Worm (Caenorhabditis elegans) whole organism, young adult: ENCODE data around the gene ZK1307.1.

Experiments used
- B0035.1 ChIP-seq: sonication (generic microtip); optimal IDR thresholded peaks from 2 replicates; lab custom pipeline; 2016; ENCODE audit warnings: missing genetic modification characterization, mild to moderate bottlenecking, missing compliant biosample characterization, missing genotype, missing genetic modification reagents
- F22D6.2 ChIP-seq: sonication (generic microtip); optimal IDR thresholded peaks from 2 replicates; lab custom pipeline; 2016; ENCODE audit warnings: mild to moderate bottlenecking, missing genetic modification characterization, missing compliant biosample characterization
- F49E8.2 ChIP-seq: sonication (generic microtip); optimal IDR thresholded peaks from 3 replicates; lab custom pipeline; 2017; ENCODE audit warnings: missing genetic modification characterization, mild to moderate bottlenecking, missing compliant biosample characterization, antibody characterized with exemption, moderate library complexity; ENCODE audit not compliant: insufficient read depth
- F52B5.7 ChIP-seq: sonication (generic microtip); optimal IDR thresholded peaks from 2 replicates; lab custom pipeline; 2016; ENCODE audit warnings: mild to moderate bottlenecking, missing genetic modification characterization, missing compliant biosample characterization
- F57C9.4 ChIP-seq: sonication (generic microtip); optimal IDR thresholded peaks from 2 replicates; lab custom pipeline; 2017; ENCODE audit warnings: mild to moderate bottlenecking, missing genetic modification characterization, missing compliant biosample characterization
- K11D2.4 ChIP-seq: fragments of 200-800 bp; sonication (Bioruptor generic); IDR thresholded peaks from 2 replicates; pipeline ENCODE4 v1.3.6; 2022; ENCODE audit warnings: missing genetic modification reagents, missing genetic modification characterization, missing compliant biosample characterization
- Y53G8AR.9 ChIP-seq: fragments of 200-800 bp; sonication (Bioruptor generic); conservative IDR thresholded peaks from 2 replicates; pipeline ENCODE4 v1.3.6; 2022; ENCODE audit warnings: missing genetic modification reagents, missing genetic modification characterization, missing compliant biosample characterization
- attf-5 ChIP-seq: fragments of 200-800 bp; sonication (Bioruptor generic); optimal IDR thresholded peaks from 2 replicates; lab custom pipeline; 2018; ENCODE audit warnings: mild to moderate bottlenecking, missing genetic modification characterization, missing compliant biosample characterization
- bed-1 ChIP-seq: fragments of 200-800 bp; sonication (Bioruptor generic); IDR thresholded peaks from 2 replicates; pipeline ENCODE4 v1.3.6; 2022; ENCODE audit warnings: missing genetic modification reagents, missing genetic modification characterization, missing compliant biosample characterization
- ccch-3 ChIP-seq: fragments of 200-800 bp; sonication (Bioruptor generic); optimal IDR thresholded peaks from 2 replicates; lab custom pipeline; 2018; ENCODE audit warnings: mild to moderate bottlenecking, missing genetic modification characterization, missing compliant biosample characterization
- ceh-40 ChIP-seq: fragments of 200-800 bp; sonication (Bioruptor generic); IDR thresholded peaks from 2 replicates; pipeline ENCODE4 v1.3.6; 2022; ENCODE audit warnings: missing genetic modification characterization, missing compliant biosample characterization
- ceh-79 ChIP-seq: sonication (generic microtip); optimal IDR thresholded peaks from 2 replicates; lab custom pipeline; 2017; ENCODE audit warnings: mild to moderate bottlenecking, missing genetic modification characterization, missing compliant biosample characterization
- efl-1 ChIP-seq: fragments of 150-350 bp; optimal IDR thresholded peaks from 2 replicates; lab custom pipeline; 2014; ENCODE audit warnings: missing biosample characterization, missing genetic modification reagents, missing genetic modification characterization
- gei-17 ChIP-seq: fragments of 200-800 bp; sonication (Bioruptor generic); optimal IDR thresholded peaks from 2 replicates; lab custom pipeline; 2018; ENCODE audit warnings: mild to moderate bottlenecking, missing genetic modification characterization, missing compliant biosample characterization
- hmg-20 ChIP-seq: fragments of 200-800 bp; sonication (Bioruptor generic); IDR thresholded peaks from 2 replicates; pipeline ENCODE4 v1.3.6; 2022; ENCODE audit warnings: missing genetic modification reagents, missing genetic modification characterization, missing compliant biosample characterization
- let-607 ChIP-seq, 2 experiments: fragments of 200-800 bp in 1 of 2; sonication (Bioruptor generic) in 1 of 2; sonication (generic microtip) in 1 of 2; optimal IDR thresholded peaks; 2 replicates each; lab custom pipeline; 2016 to 2018; ENCODE audit warnings: mild to moderate bottlenecking in 2 of 2, missing compliant biosample characterization in 2 of 2, missing genetic modification characterization in 2 of 2, moderate library complexity in 2 of 2, missing genotype in 1 of 2
- lin-35 ChIP-seq, 3 experiments: fragments of 150-350 bp in 2 of 3; sonication (generic microtip) in 1 of 3; optimal IDR thresholded peaks; 2 replicates each; lab custom pipeline; 2014 to 2018; ENCODE audit warnings: missing biosample characterization in 3 of 3, missing genetic modification characterization in 3 of 3, missing genetic modification reagents in 3 of 3
- lsl-1 ChIP-seq: fragments of 200-800 bp; sonication (Bioruptor generic); optimal IDR thresholded peaks from 2 replicates; lab custom pipeline; 2018; ENCODE audit warnings: mild to moderate bottlenecking, missing genetic modification characterization, moderate library complexity, missing compliant biosample characterization
- madf-3 ChIP-seq: fragments of 200-800 bp; sonication (Bioruptor generic); IDR thresholded peaks from 2 replicates; pipeline ENCODE4 v1.3.6; 2022; ENCODE audit warnings: missing genetic modification reagents, missing genetic modification characterization, missing compliant biosample characterization
- madf-8 ChIP-seq: fragments of 200-800 bp; sonication (Bioruptor generic); conservative IDR thresholded peaks from 2 replicates; pipeline ENCODE4 v1.3.6; 2022; ENCODE audit warnings: missing genetic modification reagents, missing genetic modification characterization, missing compliant biosample characterization
- mcd-1 ChIP-seq: fragments of 200-800 bp; sonication (Bioruptor generic); IDR thresholded peaks from 2 replicates; pipeline ENCODE4 v1.3.6; 2022; ENCODE audit warnings: missing genetic modification reagents, missing genetic modification characterization, missing compliant biosample characterization
- mel-28 ChIP-seq: sonication (generic microtip); optimal IDR thresholded peaks from 2 replicates; lab custom pipeline; 2016; ENCODE audit warnings: borderline replicate concordance, mild to moderate bottlenecking, missing genetic modification characterization, missing compliant biosample characterization
- mes-4 ChIP-seq: sonication (generic microtip); optimal IDR thresholded peaks from 2 replicates; lab custom pipeline; 2016; ENCODE audit warnings: missing genotype, missing genetic modification characterization, missing compliant biosample characterization
- nfya-2 ChIP-seq: fragments of 200-800 bp; sonication (Bioruptor generic); IDR thresholded peaks from 2 replicates; pipeline ENCODE4 v1.3.6; 2022; ENCODE audit warnings: missing genetic modification reagents, missing genetic modification characterization, missing compliant biosample characterization
- nfyb-1 ChIP-seq: fragments of 200-800 bp; sonication (Bioruptor generic); IDR thresholded peaks from 2 replicates; pipeline ENCODE4 v1.3.6; 2022; ENCODE audit warnings: missing genetic modification reagents, missing genetic modification characterization, missing compliant biosample characterization
- nhr-120 ChIP-seq: fragments of 200-800 bp; sonication (Bioruptor generic); IDR thresholded peaks from 2 replicates; pipeline ENCODE4 v1.3.6; 2022; ENCODE audit warnings: missing genetic modification characterization, missing compliant biosample characterization
- nhr-179 ChIP-seq: sonication (generic microtip); optimal IDR thresholded peaks from 2 replicates; lab custom pipeline; 2016; ENCODE audit warnings: mild to moderate bottlenecking, missing genetic modification characterization, missing compliant biosample characterization
- nhr-27 ChIP-seq: fragments of 200-800 bp; sonication (Bioruptor generic); optimal IDR thresholded peaks from 2 replicates; lab custom pipeline; 2018; ENCODE audit warnings: mild to moderate bottlenecking, missing genetic modification characterization, moderate library complexity, missing compliant biosample characterization
- nhr-90 ChIP-seq: sonication (generic microtip); optimal IDR thresholded peaks from 2 replicates; lab custom pipeline; 2016; ENCODE audit warnings: missing genotype, mild to moderate bottlenecking, missing genetic modification characterization, missing compliant biosample characterization
- rpc-1 ChIP-seq, 2 experiments: fragments of 150-350 bp in 1 of 2; sonication (generic microtip) in 1 of 2; optimal IDR thresholded peaks; 2 replicates each; lab custom pipeline; 2014 to 2018; ENCODE audit warnings: missing biosample characterization in 1 of 2, missing genetic modification characterization in 1 of 2, missing genetic modification reagents in 1 of 2, missing genotype in 1 of 2
- sea-2 ChIP-seq: fragments of 200-800 bp; sonication (Bioruptor generic); IDR thresholded peaks from 2 replicates; pipeline ENCODE4 v1.3.6; 2022; ENCODE audit warnings: missing genetic modification characterization, missing compliant biosample characterization
- snpc-3.4 ChIP-seq: sonication (generic microtip); optimal IDR thresholded peaks from 2 replicates; lab custom pipeline; 2017; ENCODE audit warnings: missing genetic modification characterization, mild to moderate bottlenecking, missing compliant biosample characterization, antibody characterized with exemption, moderate library complexity, missing genotype, missing genetic modification reagents
- tbp1 ChIP-seq: fragments of 200-800 bp; sonication (Bioruptor generic); optimal IDR thresholded peaks from 2 replicates; lab custom pipeline; 2018; ENCODE audit warnings: mild to moderate bottlenecking, missing genetic modification characterization, missing compliant biosample characterization
- unc-62 ChIP-seq: fragments of 150-350 bp; optimal IDR thresholded peaks from 2 replicates; lab custom pipeline; 2014; ENCODE audit warnings: missing biosample characterization, missing genetic modification reagents, missing genetic modification characterization
- zim-3 ChIP-seq: sonication (generic microtip); optimal IDR thresholded peaks from 2 replicates; lab custom pipeline; 2017; ENCODE audit warnings: mild to moderate bottlenecking, missing genetic modification characterization, moderate library complexity, missing compliant biosample characterization
- ztf-28 ChIP-seq: fragments of 200-800 bp; sonication (Bioruptor generic); IDR thresholded peaks from 2 replicates; pipeline ENCODE4 v1.3.6; 2022; ENCODE audit warnings: missing genetic modification reagents, missing genetic modification characterization, missing compliant biosample characterization
- ztf-3 ChIP-seq: fragments of 200-800 bp; sonication (Bioruptor generic); optimal IDR thresholded peaks from 2 replicates; lab custom pipeline; 2018; ENCODE audit warnings: mild to moderate bottlenecking, missing genetic modification characterization, missing compliant biosample characterization

Gene ZK1307.1

DNA sequence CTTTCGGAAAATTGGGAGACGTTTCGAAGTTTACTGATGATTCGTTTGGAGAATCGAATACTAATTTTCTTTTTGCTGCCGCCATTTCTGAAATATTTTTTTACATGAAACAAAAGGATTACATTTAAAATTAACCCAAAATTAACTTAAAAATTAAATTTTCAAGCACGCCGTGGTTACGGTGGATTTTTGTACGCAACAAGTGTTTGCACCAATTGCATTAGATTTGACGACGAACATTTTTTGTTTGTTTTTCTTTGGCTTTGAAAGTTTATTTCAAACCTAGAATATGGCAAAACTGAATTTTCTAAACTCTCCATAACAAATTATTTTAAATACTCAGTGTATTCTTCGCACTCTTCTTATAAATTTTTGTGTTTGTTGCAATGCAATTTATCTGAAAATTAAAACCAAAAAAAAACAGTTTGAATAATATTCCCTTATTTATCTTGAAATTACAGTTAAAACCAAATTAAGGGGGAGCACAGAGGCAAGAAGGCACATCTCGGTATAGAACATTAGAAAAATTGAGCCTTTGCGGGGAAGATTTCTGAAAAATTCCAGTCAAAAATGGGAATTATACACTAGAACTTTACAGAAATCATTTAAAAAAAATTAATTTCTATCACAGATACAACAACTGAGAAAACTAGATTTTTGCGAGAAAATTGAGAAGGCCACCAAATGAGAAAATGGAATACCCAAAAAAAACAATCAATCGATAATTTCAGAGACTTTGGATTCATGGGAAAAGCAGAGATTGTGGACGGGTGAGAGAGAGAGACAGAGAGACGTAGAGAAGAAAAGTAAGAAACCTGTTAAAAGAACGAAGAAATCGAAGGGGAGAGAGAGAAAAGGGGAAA is 38.1 kb downstream of the ZK1307.1 start, which contains the start of gene hal-3 (continued):
- TF ChIP-seq sea-2 (GFP tag; lab: Robert Waterston, UW): no peak
- TF ChIP-seq B0035.1 (tag; lab: Kevin White, UChicago): no peak
- no peak for TF ChIP-seq madf-8 (GFP tag; lab: Robert Waterston, UW)
- peak; percentile 46 for TF ChIP-seq ceh-79 (tag; lab: Kevin White, UChicago)
- no peak for TF ChIP-seq rpc-1 (optimal IDR thresholded peaks at IDR 0.05; lab: Kevin White, UChicago)
- TF ChIP-seq rpc-1 (tag; optimal IDR thresholded peaks at IDR 0.05; lab: Kevin White, UChicago): no peak
- TF ChIP-seq efl-1 (GFP tag; lab: Kevin White, UChicago): no peak
- no peak for TF ChIP-seq madf-3 (GFP tag; lab: Robert Waterston, UW)
- TF ChIP-seq ztf-3 (GFP tag; lab: Kevin White, UChicago): no peak
- TF ChIP-seq nfya-2 (GFP tag; lab: Robert Waterston, UW): no peak
- no peak for TF ChIP-seq lin-35 (GFP tag; optimal IDR thresholded peaks at IDR 0.05; lab: Kevin White, UChicago)
- TF ChIP-seq attf-5: no peak
- TF ChIP-seq ceh-40: no peak

- TF ChIP-seq K11D2.4 (GFP tag; lab: Robert Waterston, UW) (no peak), F57C9.4 (tag; lab: Kevin White, UChicago) (no peak), unc-62 (GFP tag; lab: Kevin White, UChicago) (no peak), tbp1 (no peak), F22D6.2 (tag; lab: Kevin White, UChicago) (no peak), lsl-1 (GFP tag; lab: Kevin White, UChicago) (no peak), let-607 (tag; optimal IDR thresholded peaks at IDR 0.05; lab: Kevin White, UChicago) (no peak), mes-4 (tag; lab: Kevin White, UChicago) (no peak), mel-28 (tag; lab: Kevin White, UChicago) (no peak), F52B5.7 (no peak), gei-17 (GFP tag; lab: Kevin White, UChicago) (no peak), zim-3 (tag; lab: Kevin White, UChicago) (no peak), hmg-20 (GFP tag; lab: Robert Waterston, UW) (no peak), ccch-3 (no peak), nfyb-1 (no peak)
Observed at ce11 chrII:9614728-9615127, 40.7 kb downstream of the ZK1307.1 start, which contains the start of gene hlh-6. hlh-6 (minus strand) TSS chrII:9614828.

DNA sequence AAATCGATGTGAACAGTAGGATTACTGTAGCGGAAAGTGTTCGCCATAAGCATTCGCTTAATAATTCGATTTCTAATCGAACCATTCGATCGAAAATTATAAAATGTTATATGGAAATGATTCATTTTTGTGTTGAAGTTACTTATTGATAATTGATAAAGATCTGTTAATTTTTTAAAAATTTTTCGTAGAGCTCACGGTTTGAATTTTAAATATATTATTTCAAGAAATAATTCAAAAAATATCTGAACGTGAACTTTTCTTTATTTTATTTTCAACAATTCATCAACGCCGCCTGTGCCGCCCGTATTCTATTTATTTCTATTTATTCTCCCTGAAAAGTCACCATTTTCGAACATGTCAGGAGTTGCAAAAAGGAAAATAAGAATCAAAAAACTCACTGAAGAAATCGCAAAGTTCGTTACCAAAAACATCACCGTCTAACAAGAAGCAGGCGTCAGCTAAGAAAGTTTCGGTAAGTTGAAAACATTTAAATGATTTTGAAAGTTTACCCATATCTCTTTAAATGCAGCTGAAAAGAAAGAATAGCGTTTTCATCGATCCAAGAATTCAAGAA is 43.9 kb downstream of the ZK1307.1 start, which contains the start of the genes T15H9.5 and T15H9.4:
Gene T15H9.5, minus strand, starts transcription at position 101 of the 577 bp plus-strand sequence.
Gene T15H9.4, plus strand, starts transcription at position 527 of the 577 bp plus-strand sequence.
- no peak for TF ChIP-seq nhr-27 (tag; lab: Kevin White, UChicago)
- no peak for TF ChIP-seq gei-17 (GFP tag; lab: Kevin White, UChicago)
- TF ChIP-seq attf-5: no peak
- no peak for TF ChIP-seq mcd-1 (GFP tag; lab: Robert Waterston, UW)
- no peak for TF ChIP-seq nhr-120
- no peak for TF ChIP-seq bed-1 (GFP tag; lab: Robert Waterston, UW)
- no peak for TF ChIP-seq unc-62 (GFP tag; lab: Kevin White, UChicago)
- no peak for TF ChIP-seq F22D6.2 (tag; lab: Kevin White, UChicago)
- TF ChIP-seq ccch-3: no peak
- no peak for TF ChIP-seq nhr-179
- no peak for TF ChIP-seq let-607 (tag; optimal IDR thresholded peaks at IDR 0.05; lab: Kevin White, UChicago)
- no peak for TF ChIP-seq nhr-90 (tag; lab: Kevin White, UChicago)
- no peak for TF ChIP-seq mel-28 (tag; lab: Kevin White, UChicago)
- TF ChIP-seq F49E8.2: no peak
- TF ChIP-seq ztf-28 (GFP tag; lab: Robert Waterston, UW): no peak
- TF ChIP-seq Y53G8AR.9: no peak
- TF ChIP-seq snpc-3.4: no peak
